Worm (Caenorhabditis elegans): ENCODE data around the gene bbln-1.

The bbln-1 gene

DNA sequence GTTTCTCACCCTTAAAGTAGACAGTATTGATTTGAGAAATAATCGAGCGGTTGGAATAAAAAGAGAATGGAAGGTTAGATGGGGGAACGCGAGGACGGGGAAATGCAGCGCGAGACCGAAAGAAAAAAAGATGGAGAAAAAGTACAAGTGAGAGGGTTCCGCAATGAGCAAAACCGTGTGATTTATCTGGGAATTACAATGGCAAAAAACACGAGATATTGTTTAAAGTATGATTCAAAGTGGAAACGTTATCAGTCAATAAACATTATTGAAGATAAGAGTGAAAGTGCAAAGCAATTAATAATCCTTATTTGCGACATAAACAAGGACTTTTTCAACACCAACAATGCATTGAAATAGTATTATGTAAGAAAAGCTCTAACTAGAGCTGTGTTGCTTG lies 50.1 kb downstream of the bbln-1 start, which contains the start of gene ztf-13:
Gene ztf-13, minus strand, starts transcription at position 11 of the 400 bp plus-strand sequence.
- TF ChIP-seq hlh-1 (tag; optimal IDR thresholded peaks at IDR 0.05) (no peak), ces-1 (GFP tag; optimal IDR thresholded peaks at IDR 0.05) (no peak), zip-8 (tag; optimal IDR thresholded peaks at IDR 0.05) (no peak), mls-2 (tag; optimal IDR thresholded peaks at IDR 0.05) (no peak), pha-4 (tag; optimal IDR thresholded peaks at IDR 0.05) (no peak), ztf-11 (tag; optimal IDR thresholded peaks at IDR 0.05) (no peak), M03D4.4 (tag; optimal IDR thresholded peaks at IDR 0.05) (no peak), mep-1 (tag; optimal IDR thresholded peaks at IDR 0.05) (no peak), lsy-2 (tag; optimal IDR thresholded peaks at IDR 0.05) (no peak), bed-3 (GFP tag; optimal IDR thresholded peaks at IDR 0.05) (no peak), nhr-2 (tag; optimal IDR thresholded peaks at IDR 0.05) (no peak), unc-62 (GFP tag; optimal IDR thresholded peaks at IDR 0.05) (no peak), nhr-28 (tag; optimal IDR thresholded peaks at IDR 0.05) (no peak), nhr-12 (tag; optimal IDR thresholded peaks at IDR 0.05) (no peak), elt-1 (tag; optimal IDR thresholded peaks at IDR 0.05; ENCODE audit: borderline replicate concordance, insufficient read depth) (no peak), mab-5 (tag; optimal IDR thresholded peaks at IDR 0.05) (no peak), sem-2 (GFP tag; optimal IDR thresholded peaks at IDR 0.05) (no peak), flh-1 (GFP tag; optimal IDR thresholded peaks at IDR 0.05) (no peak), unc-39 (tag; optimal IDR thresholded peaks at IDR 0.05) (no peak), unc-120 (tag; optimal IDR thresholded peaks at IDR 0.05; ENCODE audit: poor library complexity, severe bottlenecking) (no peak)

DNA sequence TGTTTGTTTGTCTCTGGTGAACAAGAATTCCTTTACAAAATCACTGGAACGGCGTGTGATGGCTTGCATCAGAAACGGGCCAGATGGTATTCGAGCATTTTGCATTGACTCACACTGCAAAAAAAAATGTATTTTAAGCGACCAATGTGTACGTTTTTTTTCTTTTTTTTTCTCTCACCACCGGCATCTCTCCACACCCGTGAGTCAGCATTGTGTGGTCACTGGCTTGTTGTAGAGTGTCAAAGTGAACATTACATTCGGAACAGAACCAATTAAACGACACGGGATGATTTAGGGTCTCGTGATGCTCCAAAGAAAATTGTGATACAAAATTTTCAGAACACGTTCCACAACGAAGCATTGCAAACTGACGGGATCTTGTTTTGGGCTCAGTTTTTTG lies 50.7 kb downstream of the bbln-1 start:
- TF ChIP-seq ces-1 (GFP tag; optimal IDR thresholded peaks at IDR 0.05) (no peak), ceh-83 (GFP tag; optimal IDR thresholded peaks at IDR 0.05) (no peak), lin-13 (tag; optimal IDR thresholded peaks at IDR 0.05) (no peak), nhr-237 (tag; optimal IDR thresholded peaks at IDR 0.05) (no peak), elt-1 (tag; optimal IDR thresholded peaks at IDR 0.05; ENCODE audit: borderline replicate concordance, insufficient read depth) (no peak), lin-32 (GFP tag; optimal IDR thresholded peaks at IDR 0.05) (no peak), unc-120 (tag; optimal IDR thresholded peaks at IDR 0.05; ENCODE audit: poor library complexity, severe bottlenecking) (no peak), flh-1 (GFP tag; optimal IDR thresholded peaks at IDR 0.05) (no peak), drap-1 (GFP tag; optimal IDR thresholded peaks at IDR 0.05) (no peak), sptf-1 (tag; optimal IDR thresholded peaks at IDR 0.05) (no peak)

Data from whole organism, mixed stage, embryonic.